Fruit fly (Drosophila melanogaster) whole organism, adult: ENCODE data around the gene CG10969.

ENCODE experiments used
- CG11617 ChIP-seq: fragments of 200-800 bp; sonication (Bioruptor generic); optimal IDR thresholded peaks from 2 replicates; lab custom pipeline; 2017; ENCODE audit warnings: mild to moderate bottlenecking, missing biosample characterization, missing genetic modification reagents, missing genetic modification characterization
- CG12768 ChIP-seq: fragments of 200-800 bp; sonication (Bioruptor generic); optimal IDR thresholded peaks from 2 replicates; lab custom pipeline; 2017; ENCODE audit warnings: missing biosample characterization, missing genetic modification characterization, mild to moderate bottlenecking, moderate library complexity, missing genetic modification reagents
- CG14711 ChIP-seq: fragments of 200-800 bp; sonication (Bioruptor generic); optimal IDR thresholded peaks from 2 replicates; lab custom pipeline; 2018; ENCODE audit warnings: missing biosample characterization, mild to moderate bottlenecking, missing genetic modification characterization, moderate library complexity
- CG1620 ChIP-seq: fragments of 200-800 bp; sonication (Bioruptor generic); optimal IDR thresholded peaks from 2 replicates; lab custom pipeline; 2016; ENCODE audit warnings: missing biosample characterization, missing genetic modification characterization
- CG33017 ChIP-seq: fragments of 200-800 bp; sonication (Bioruptor generic); optimal IDR thresholded peaks from 2 replicates; lab custom pipeline; 2018; ENCODE audit warnings: missing biosample characterization, mild to moderate bottlenecking, missing genetic modification characterization, moderate library complexity
- CG5204 ChIP-seq: fragments of 200-800 bp; sonication (Bioruptor generic); optimal IDR thresholded peaks from 2 replicates; lab custom pipeline; 2016; ENCODE audit warnings: missing biosample characterization, missing genetic modification characterization
- CG7045 ChIP-seq: fragments of 200-800 bp; sonication (Bioruptor generic); optimal IDR thresholded peaks from 2 replicates; lab custom pipeline; 2017; ENCODE audit warnings: missing biosample characterization, mild to moderate bottlenecking, missing genetic modification characterization
- CG7101 ChIP-seq: fragments of 200-800 bp; sonication (Bioruptor generic); optimal IDR thresholded peaks from 2 replicates; lab custom pipeline; 2018; ENCODE audit warnings: missing biosample characterization, mild to moderate bottlenecking, missing genetic modification characterization, moderate library complexity
- Clk ChIP-seq: fragments of 200-800 bp; sonication (Bioruptor generic); optimal IDR thresholded peaks from 2 replicates; lab custom pipeline; 2017; ENCODE audit warnings: missing biosample characterization, missing genetic modification characterization
- Crg-1 ChIP-seq: fragments of 200-800 bp; sonication (Bioruptor generic); optimal IDR thresholded peaks from 2 replicates; lab custom pipeline; 2016; ENCODE audit warnings: missing biosample characterization, missing genetic modification characterization
- Hr96 ChIP-seq: fragments of 200-800 bp; sonication (Bioruptor generic); optimal IDR thresholded peaks from 2 replicates; lab custom pipeline; 2016; ENCODE audit warnings: missing biosample characterization, missing genetic modification characterization
- Mnt ChIP-seq: fragments of 200-800 bp; sonication (Bioruptor generic); optimal IDR thresholded peaks from 2 replicates; lab custom pipeline; 2016; ENCODE audit warnings: missing biosample characterization, mild to moderate bottlenecking, missing genetic modification characterization
- bab1 ChIP-seq: fragments of 200-800 bp; sonication (Bioruptor generic); optimal IDR thresholded peaks from 3 replicates; lab custom pipeline; 2019; ENCODE audit warnings: missing biosample characterization, mild to moderate bottlenecking, missing genetic modification characterization, moderate library complexity
- cic ChIP-seq: fragments of 200-800 bp; sonication (Bioruptor generic); optimal IDR thresholded peaks from 2 replicates; lab custom pipeline; 2017; ENCODE audit warnings: missing biosample characterization, mild to moderate bottlenecking, missing genetic modification characterization, moderate library complexity
- cnc ChIP-seq, 2 experiments: fragments of >200 bp; optimal IDR thresholded peaks; 2 replicates each; lab custom pipeline; 2017
- kay ChIP-seq: fragments of 200-800 bp; sonication (Bioruptor generic); peaks from one replicate; lab custom pipeline; 2016; ENCODE audit warnings: missing biosample characterization, missing genetic modification characterization, borderline replicate concordance
- ovo ChIP-seq: fragments of 200-800 bp; sonication (Bioruptor generic); optimal IDR thresholded peaks from 2 replicates; lab custom pipeline; 2016; ENCODE audit warnings: missing biosample characterization, missing genetic modification characterization
- pad ChIP-seq: fragments of 200-800 bp; sonication (Bioruptor generic); optimal IDR thresholded peaks from 3 replicates; lab custom pipeline; 2017; ENCODE audit warnings: missing biosample characterization, missing genetic modification characterization, mild to moderate bottlenecking, moderate library complexity, missing genetic modification reagents
- tj ChIP-seq: fragments of 200-800 bp; sonication (Bioruptor generic); optimal IDR thresholded peaks from 3 replicates; lab custom pipeline; 2017; ENCODE audit warnings: missing biosample characterization, mild to moderate bottlenecking, missing genetic modification characterization, moderate library complexity
- toe ChIP-seq: fragments of 200-800 bp; sonication (Bioruptor generic); optimal IDR thresholded peaks from 2 replicates; lab custom pipeline; 2016; ENCODE audit warnings: missing biosample characterization, missing genetic modification characterization

Gene CG10969

dm6 chr3L:12796077-12796641, 15.3 kb upstream of the CG10969 start:
- TF ChIP-seq CG12768 (GFP tag; lab: Kevin White, UChicago) (no peak), CG14711 (no peak), Mnt (GFP tag; lab: Kevin White, UChicago) (peak; percentile 40), cic (GFP tag; lab: Kevin White, UChicago) (peak; percentile 44), Clk (GFP tag; lab: Kevin White, UChicago) (no peak)

dm6 chr3L:12794532-12794931, 13.6 kb upstream of the CG10969 start:
- TF ChIP-seq CG5204 (GFP tag; lab: Kevin White, UChicago) (no peak), cic (GFP tag; lab: Kevin White, UChicago) (peak; percentile 44), pad (peak; percentile 9), bab1 (peak; percentile 51)

- TF ChIP-seq ovo (no peak), Hr96 (GFP tag; lab: Kevin White, UChicago) (no peak), CG14711 (peak; percentile 40), CG5204 (GFP tag; lab: Kevin White, UChicago) (no peak), CG1620 (GFP tag; lab: Kevin White, UChicago) (no peak), pad (no peak), cic (GFP tag; lab: Kevin White, UChicago) (no peak), Mnt (GFP tag; lab: Kevin White, UChicago) (no peak), CG7101 (tag; lab: Kevin White, UChicago) (peak; percentile 32), tj (peak; percentile 10), CG7045 (GFP tag; lab: Kevin White, UChicago) (no peak), CG33017 (tag; lab: Kevin White, UChicago) (peak; percentile 40), Clk (GFP tag; lab: Kevin White, UChicago) (no peak), cnc (optimal IDR thresholded peaks at IDR 0.05; lab: Kevin White, UChicago) (no peak), CG12768 (GFP tag; lab: Kevin White, UChicago) (no peak), kay (GFP tag; lab: Kevin White, UChicago) (peak; percentile 71), Crg-1 (GFP tag; lab: Kevin White, UChicago) (no peak), bab1 (no peak)
These were observed 12.1 kb upstream of the CG10969 start for dm6 chr3L:12792933-12793448.

- TF ChIP-seq cnc (optimal IDR thresholded peaks at IDR 0.05; lab: Kevin White, UChicago) (no peak), cic (GFP tag; lab: Kevin White, UChicago) (no peak), CG1620 (GFP tag; lab: Kevin White, UChicago) (no peak), Clk (GFP tag; lab: Kevin White, UChicago) (no peak), pad (no peak), Hr96 (GFP tag; lab: Kevin White, UChicago) (no peak), CG11617 (GFP tag; lab: Kevin White, UChicago) (no peak), CG7101 (tag; lab: Kevin White, UChicago) (no peak), Mnt (GFP tag; lab: Kevin White, UChicago) (no peak), toe (no peak), ovo (no peak), bab1 (no peak), CG5204 (GFP tag; lab: Kevin White, UChicago) (no peak), Crg-1 (GFP tag; lab: Kevin White, UChicago) (no peak), CG33017 (tag; lab: Kevin White, UChicago) (no peak), tj (no peak)
These were observed 10.9 kb upstream of the CG10969 start for dm6 chr3L:12791679-12792229.

dm6 chr3L:12790783-12791678, 10.1 kb upstream of the CG10969 start:
- TF ChIP-seq CG7101 (tag; lab: Kevin White, UChicago) (no peak), CG1620 (GFP tag; lab: Kevin White, UChicago) (no peak), pad (no peak), CG5204 (GFP tag; lab: Kevin White, UChicago) (no peak), kay (GFP tag; lab: Kevin White, UChicago) (peak; percentile 74)

dm6 chr3L:12789875-12790373, 9.0 kb upstream of the CG10969 start, which contains the start of gene CG42709:
CG42709 (plus strand) TSS chr3L:12790192.
- TF ChIP-seq pad, result no peak
- TF ChIP-seq cic (GFP tag; lab: Kevin White, UChicago), result peak; percentile 48
- TF ChIP-seq Crg-1 (GFP tag; lab: Kevin White, UChicago), result no peak
- TF ChIP-seq kay (GFP tag; lab: Kevin White, UChicago), result peak; percentile 91
- TF ChIP-seq bab1, result peak; percentile 20
- TF ChIP-seq CG12768 (GFP tag; lab: Kevin White, UChicago), result peak; percentile 55
- TF ChIP-seq cnc (optimal IDR thresholded peaks at IDR 0.05; lab: Kevin White, UChicago), result peak; percentile 80 to 82
- peak; percentile 34 for TF ChIP-seq Mnt (GFP tag; lab: Kevin White, UChicago)
- peak; percentile 83 for TF ChIP-seq tj
- no peak for TF ChIP-seq CG11617 (GFP tag; lab: Kevin White, UChicago)
- TF ChIP-seq Hr96 (GFP tag; lab: Kevin White, UChicago), result no peak
